ENCODE assay signal across 5 fruit fly cellular contexts in the genomic region with DNA sequence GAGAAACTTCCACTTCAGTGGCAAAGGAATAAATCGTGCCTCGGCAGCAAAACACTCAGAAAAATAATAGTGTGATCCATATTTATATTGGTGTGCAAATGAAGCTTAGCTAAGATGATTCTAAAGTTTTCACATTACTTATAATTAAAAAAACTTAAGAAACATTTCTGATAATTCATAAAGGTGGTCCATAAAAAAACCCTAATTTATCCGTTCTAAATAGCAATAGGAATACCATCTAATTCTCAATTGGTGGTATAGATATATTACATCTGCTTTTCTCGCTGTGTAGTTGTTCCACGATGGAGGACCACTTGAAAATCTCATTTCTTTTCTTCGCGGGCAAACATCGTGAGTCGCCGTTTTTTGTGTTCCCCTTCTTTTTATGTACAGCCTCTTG.
TF ChIP-seq lines count a peak whose summit lies in the region.

No protein-coding gene starts in this region.

TF ChIP-seq in whole organism, adult, 20 proteins besides CTCF, POLR2A, EP300 and RAD21 (continued from another document):
- TF ChIP-seq CG1620 (GFP tag; optimal IDR thresholded peaks at IDR 0.05; lab: Kevin White, UChicago): peak; percentile 33
- TF ChIP-seq CG33017 (tag; optimal IDR thresholded peaks at IDR 0.05; lab: Kevin White, UChicago): peak; percentile 45

TF ChIP-seq in whole organism, embryonic, 481 proteins besides CTCF, POLR2A, EP300 and RAD21 (continued from another document and continues in another):
- TF ChIP-seq Hr51 (GFP tag; optimal IDR thresholded peaks at IDR 0.05; lab: Kevin White, UChicago): peak in 1 of 2 experiments; percentile 66
- peak; percentile 3 for TF ChIP-seq crc (GFP tag; optimal IDR thresholded peaks at IDR 0.05; lab: Kevin White, UChicago)
- no peak for TF ChIP-seq Sin3A (optimal IDR thresholded peaks at IDR 0.05; lab: Kevin White, UChicago)
- TF ChIP-seq CG2202 (tag; optimal IDR thresholded peaks at IDR 0.05; lab: Kevin White, UChicago): no peak
- TF ChIP-seq mam (GFP tag; optimal IDR thresholded peaks at IDR 0.05; lab: Kevin White, UChicago): peak; percentile 40
- TF ChIP-seq ro (GFP tag; IDR thresholded peaks at IDR 0.05; lab: Robert Waterston, UW): no peak
- TF ChIP-seq CG34422 (GFP tag; IDR thresholded peaks at IDR 0.05; lab: Robert Waterston, UW): no peak
- peak; percentile 39; the same call in 1 of the 2 replicates for TF ChIP-seq Atf6 (GFP tag; IDR thresholded peaks at IDR 0.05; lab: Robert Waterston, UW)
- TF ChIP-seq az2 (GFP tag; optimal IDR thresholded peaks at IDR 0.05; lab: Kevin White, UChicago): peak; percentile 28
- TF ChIP-seq rib (GFP tag; IDR thresholded peaks at IDR 0.05; lab: Robert Waterston, UW): no peak
- TF ChIP-seq D19A (tag; optimal IDR thresholded peaks at IDR 0.05; lab: Kevin White, UChicago): peak; percentile 68
- no peak for TF ChIP-seq crol (GFP tag; IDR thresholded peaks at IDR 0.05; lab: Robert Waterston, UW)
- TF ChIP-seq gsb (GFP tag; IDR thresholded peaks at IDR 0.05; lab: Robert Waterston, UW): no peak
- TF ChIP-seq fu2 (GFP tag; optimal IDR thresholded peaks at IDR 0.05; lab: Kevin White, UChicago): no peak
- TF ChIP-seq Dbx (GFP tag; IDR thresholded peaks at IDR 0.05; lab: Robert Waterston, UW): peak; percentile 50; the same call in 1 of the 3 replicates
- TF ChIP-seq fd64A (GFP tag; optimal IDR thresholded peaks at IDR 0.05; lab: Kevin White, UChicago): no peak
- peak; percentile 71 for TF ChIP-seq Sox100B (GFP tag; optimal IDR thresholded peaks at IDR 0.05; lab: Kevin White, UChicago)
- peak; percentile 59 for TF ChIP-seq CG12391 (tag; optimal IDR thresholded peaks at IDR 0.05; lab: Kevin White, UChicago)
- TF ChIP-seq jumu (GFP tag; optimal IDR thresholded peaks at IDR 0.05; lab: Kevin White, UChicago): peak; percentile 3
- no peak for TF ChIP-seq Kr (GFP tag; optimal IDR thresholded peaks at IDR 0.05; lab: Kevin White, UChicago)
- TF ChIP-seq ttk (GFP tag; IDR thresholded peaks at IDR 0.05; lab: Robert Waterston, UW): no peak; the same call in 1 of the 2 replicates
- TF ChIP-seq CG42726 (GFP tag; IDR thresholded peaks at IDR 0.05; lab: Robert Waterston, UW; ENCODE audit: partially characterized antibody): no peak
- no peak for TF ChIP-seq ftz-f1 (GFP tag; optimal IDR thresholded peaks at IDR 0.05; lab: Kevin White, UChicago)
- TF ChIP-seq CG7372 (GFP tag; IDR thresholded peaks at IDR 0.05; lab: Robert Waterston, UW): peak; percentile 24; the same call in 1 of the 2 replicates
- TF ChIP-seq MBD-R2 (GFP tag; IDR thresholded peaks at IDR 0.05; lab: Robert Waterston, UW): no peak
- no peak for TF ChIP-seq CG32767 (GFP tag; IDR thresholded peaks at IDR 0.05; lab: Robert Waterston, UW)
- TF ChIP-seq CG11696 (GFP tag; IDR thresholded peaks at IDR 0.05; lab: Robert Waterston, UW): no peak
- TF ChIP-seq Ravus (GFP tag; IDR thresholded peaks at IDR 0.05; lab: Robert Waterston, UW): no peak
- no peak for TF ChIP-seq D (optimal IDR thresholded peaks at IDR 0.05; lab: Kevin White, UChicago)
- TF ChIP-seq D (GFP tag; optimal IDR thresholded peaks at IDR 0.05; lab: Kevin White, UChicago): peak; percentile 64
- peak; percentile 9 for TF ChIP-seq gsb-n (tag; optimal IDR thresholded peaks at IDR 0.05; lab: Kevin White, UChicago)

TF ChIP-seq in whole organism, prepupa, 60 proteins besides CTCF, POLR2A, EP300 and RAD21 (continued from another document and continues in another):
- TF ChIP-seq CG11902 (GFP tag; optimal IDR thresholded peaks at IDR 0.05; lab: Kevin White, UChicago) (peak; percentile 31), Ets21C (GFP tag; optimal IDR thresholded peaks at IDR 0.05; lab: Kevin White, UChicago) (peak; percentile 24), Eip93F (GFP tag; optimal IDR thresholded peaks at IDR 0.05; lab: Kevin White, UChicago) (no peak), CG3032 (tag; optimal IDR thresholded peaks at IDR 0.05; lab: Kevin White, UChicago) (peak; percentile 75), esn (GFP tag; optimal IDR thresholded peaks at IDR 0.05; lab: Kevin White, UChicago) (peak; percentile 68), Hr4 (GFP tag; optimal IDR thresholded peaks at IDR 0.05; lab: Kevin White, UChicago) (peak; percentile 74), CG32006 (GFP tag; optimal IDR thresholded peaks at IDR 0.05; lab: Kevin White, UChicago) (peak; percentile 69), CG1621 (tag; optimal IDR thresholded peaks at IDR 0.05; lab: Kevin White, UChicago) (peak; percentile 20), CG6276 (GFP tag; optimal IDR thresholded peaks at IDR 0.05; lab: Kevin White, UChicago) (peak; percentile 68), Lpt (GFP tag; optimal IDR thresholded peaks at IDR 0.05; lab: Kevin White, UChicago) (peak; percentile 38), ss (GFP tag; optimal IDR thresholded peaks at IDR 0.05; lab: Kevin White, UChicago) (peak; percentile 70 to 72), fkh (GFP tag; optimal IDR thresholded peaks at IDR 0.05; lab: Kevin White, UChicago) (no peak), CG11294 (GFP tag; IDR thresholded peaks at IDR 0.05; lab: Robert Waterston, UW) (no peak), CG7368 (GFP tag; optimal IDR thresholded peaks at IDR 0.05; lab: Kevin White, UChicago) (peak; percentile 71), net (GFP tag; optimal IDR thresholded peaks at IDR 0.05; lab: Kevin White, UChicago) (peak; percentile 46), Sox14 (GFP tag; optimal IDR thresholded peaks at IDR 0.05; lab: Kevin White, UChicago) (peak; percentile 67), Smox (GFP tag; optimal IDR thresholded peaks at IDR 0.05; lab: Kevin White, UChicago) (peak; percentile 55), Blimp-1 (GFP tag; optimal IDR thresholded peaks at IDR 0.05; lab: Kevin White, UChicago) (peak; percentile 22), CG8319 (GFP tag; optimal IDR thresholded peaks at IDR 0.05; lab: Kevin White, UChicago) (peak; percentile 46), Eip75B (GFP tag; optimal IDR thresholded peaks at IDR 0.05; lab: Kevin White, UChicago) (peak; percentile 63), vri (GFP tag; optimal IDR thresholded peaks at IDR 0.05; lab: Kevin White, UChicago) (no peak), CG6792 (GFP tag; optimal IDR thresholded peaks at IDR 0.05; lab: Kevin White, UChicago) (peak; percentile 64), Ets96B (tag; optimal IDR thresholded peaks at IDR 0.05; lab: Kevin White, UChicago) (peak; percentile 76), topi (GFP tag; optimal IDR thresholded peaks at IDR 0.05; lab: Kevin White, UChicago) (peak; percentile 81), CG9139 (GFP tag; optimal IDR thresholded peaks at IDR 0.05; lab: Kevin White, UChicago) (peak; percentile 52), CG34406 (GFP tag; optimal IDR thresholded peaks at IDR 0.05; lab: Kevin White, UChicago) (peak; percentile 30), dac (GFP tag; optimal IDR thresholded peaks at IDR 0.05; lab: Kevin White, UChicago) (no peak), CG10669 (GFP tag; optimal IDR thresholded peaks at IDR 0.05; lab: Kevin White, UChicago) (peak; percentile 81), OdsH (GFP tag; optimal IDR thresholded peaks at IDR 0.05; lab: Kevin White, UChicago) (peak; percentile 64), CG6808 (GFP tag; optimal IDR thresholded peaks at IDR 0.05; lab: Kevin White, UChicago) (peak; percentile 83), CG16779 (tag; optimal IDR thresholded peaks at IDR 0.05; lab: Kevin White, UChicago) (no peak), Met (GFP tag; optimal IDR thresholded peaks at IDR 0.05; lab: Kevin White, UChicago) (peak; percentile 75), acj6 (GFP tag; optimal IDR thresholded peaks at IDR 0.05; lab: Kevin White, UChicago) (peak; percentile 63)

TF ChIP-seq in whole organism, pupa, 21 proteins besides CTCF, POLR2A, EP300 and RAD21 (continued from another document):
- TF ChIP-seq CG32121 (GFP tag; IDR thresholded peaks at IDR 0.05; lab: Robert Waterston, UW): peak; percentile 53; the same call in 1 of the 2 replicates

TF ChIP-seq in whole organism, wandering third instar larva, 38 proteins besides CTCF, POLR2A, EP300 and RAD21 (continued from another document):
- TF ChIP-seq dsf (GFP tag; optimal IDR thresholded peaks at IDR 0.05; lab: Kevin White, UChicago; ENCODE audit: borderline replicate concordance) (peak; percentile 16), h (GFP tag; optimal IDR thresholded peaks at IDR 0.05; lab: Kevin White, UChicago) (peak; percentile 67), pan (optimal IDR thresholded peaks at IDR 0.05; lab: Kevin White, UChicago) (no peak), Rel (GFP tag; optimal IDR thresholded peaks at IDR 0.05; lab: Kevin White, UChicago) (no peak), Rel (tag; optimal IDR thresholded peaks at IDR 0.05; lab: Kevin White, UChicago) (no peak), CrebA (GFP tag; optimal IDR thresholded peaks at IDR 0.05; lab: Kevin White, UChicago; ENCODE audit: borderline replicate concordance) (no peak), lola (GFP tag; optimal IDR thresholded peaks at IDR 0.05; lab: Kevin White, UChicago) (no peak), Abd-B (GFP tag; optimal IDR thresholded peaks at IDR 0.05; lab: Kevin White, UChicago) (no peak), dmrt93B (GFP tag; optimal IDR thresholded peaks at IDR 0.05; lab: Kevin White, UChicago) (peak; percentile 56), woc (GFP tag; optimal IDR thresholded peaks at IDR 0.05; lab: Kevin White, UChicago) (peak; percentile 41), Myc (optimal IDR thresholded peaks at IDR 0.05; lab: Kevin White, UChicago) (no peak), Sp1 (GFP tag; optimal IDR thresholded peaks at IDR 0.05; lab: Kevin White, UChicago) (peak; percentile 77), Jra (GFP tag; optimal IDR thresholded peaks at IDR 0.05; lab: Kevin White, UChicago) (no peak), br (GFP tag; optimal IDR thresholded peaks at IDR 0.05; lab: Kevin White, UChicago) (peak; percentile 57), Hr83 (GFP tag; optimal IDR thresholded peaks at IDR 0.05; lab: Kevin White, UChicago; ENCODE audit: poor library complexity, severe bottlenecking) (no peak), Vsx2 (GFP tag; optimal IDR thresholded peaks at IDR 0.05; lab: Kevin White, UChicago; ENCODE audit: partially characterized antibody) (no peak), GATAd (GFP tag; optimal IDR thresholded peaks at IDR 0.05; lab: Kevin White, UChicago) (no peak)
